Worm (Caenorhabditis elegans): Measurements from ENCODE around the gene tgt-1.

ce11 chrIV:11952612-11953299 is 6.8 kb downstream of the tgt-1 start, which contains the start of gene gdh-1:
- TF ChIP-seq nhr-11 (tag; optimal IDR thresholded peaks at IDR 0.05) (no peak), elt-2 (tag; optimal IDR thresholded peaks at IDR 0.05) (no peak), pax-1 (tag; optimal IDR thresholded peaks at IDR 0.05) (no peak), K02D7.2 (tag; optimal IDR thresholded peaks at IDR 0.05) (no peak), ama-1 (optimal IDR thresholded peaks at IDR 0.05) (no peak), hlh-30 (tag; optimal IDR thresholded peaks at IDR 0.05; ENCODE audit: insufficient read depth) (no peak), nhr-232 (tag; optimal IDR thresholded peaks at IDR 0.05) (no peak), hlh-6 (tag; optimal IDR thresholded peaks at IDR 0.05) (no peak)
